Worm (Caenorhabditis elegans): ENCODE results near the gene snrp-3.

snrp-3 gene

DNA sequence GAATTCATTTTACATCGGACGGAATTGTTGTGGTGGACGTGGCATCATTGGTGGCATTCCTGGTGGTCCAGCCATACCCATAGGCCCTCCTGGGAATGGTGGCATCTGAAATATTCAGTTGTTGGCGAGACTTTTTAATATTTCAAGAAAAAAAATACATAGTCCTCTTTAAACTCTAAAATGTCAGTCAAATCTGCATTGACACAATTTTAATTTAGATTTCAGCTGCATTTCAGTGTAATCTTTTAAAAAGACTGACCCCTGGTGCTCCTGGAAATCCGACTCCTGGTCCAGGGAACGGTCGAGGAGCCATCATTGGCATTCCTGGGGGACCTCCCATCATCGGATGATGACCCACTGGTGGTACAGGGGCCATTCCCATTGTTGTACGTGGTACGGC is 644 bp downstream of the snrp-3 start:
- no peak for TF ChIP-seq egl-27 (tag; optimal IDR thresholded peaks at IDR 0.05)
- TF ChIP-seq ztf-11 (tag; optimal IDR thresholded peaks at IDR 0.05) = no peak
- TF ChIP-seq lsy-2 (tag; optimal IDR thresholded peaks at IDR 0.05) = no peak
- TF ChIP-seq nhr-25 (tag; optimal IDR thresholded peaks at IDR 0.05) = no peak
- no peak for TF ChIP-seq fos-1 (tag; optimal IDR thresholded peaks at IDR 0.05)
- TF ChIP-seq sma-9 (GFP tag; optimal IDR thresholded peaks at IDR 0.05) = no peak
- no peak for TF ChIP-seq sma-9 (tag; optimal IDR thresholded peaks at IDR 0.05)
- no peak for TF ChIP-seq F13H6.1 (tag; optimal IDR thresholded peaks at IDR 0.05)
- no peak for TF ChIP-seq lin-11 (tag; optimal IDR thresholded peaks at IDR 0.05)
- no peak for TF ChIP-seq skn-1 (tag; optimal IDR thresholded peaks at IDR 0.05)
- no peak for TF ChIP-seq dmd-4 (tag; optimal IDR thresholded peaks at IDR 0.05)
- TF ChIP-seq blmp-1 (tag; optimal IDR thresholded peaks at IDR 0.05; ENCODE audit: insufficient read depth) = no peak
- TF ChIP-seq unc-62 (GFP tag; optimal IDR thresholded peaks at IDR 0.05) = no peak
- TF ChIP-seq Y55F3AM.14 (GFP tag; optimal IDR thresholded peaks at IDR 0.05) = no peak
- no peak for TF ChIP-seq ceh-82 (tag; optimal IDR thresholded peaks at IDR 0.05)
- TF ChIP-seq nhr-23 (tag; optimal IDR thresholded peaks at IDR 0.05) = no peak
- TF ChIP-seq nhr-12 (tag; optimal IDR thresholded peaks at IDR 0.05) = no peak
- no peak for TF ChIP-seq ztf-1 (GFP tag; conservative IDR thresholded peaks at IDR 0.05)
- TF ChIP-seq unc-55 (GFP tag; optimal IDR thresholded peaks at IDR 0.05) = no peak
- TF ChIP-seq ceh-16 (tag; optimal IDR thresholded peaks at IDR 0.05) = no peak
- TF ChIP-seq ama-1 (optimal IDR thresholded peaks at IDR 0.05) = no peak

ce11 chrIV:8686510-8686909 is 1.1 kb downstream of the snrp-3 start, which contains the start of gene pole-2:
pole-2 (minus strand) TSS chrIV:8686610.
- TF ChIP-seq unc-39 (tag; optimal IDR thresholded peaks at IDR 0.05) (no peak), peb-1 (tag; optimal IDR thresholded peaks at IDR 0.05) (no peak), mdl-1 (tag; optimal IDR thresholded peaks at IDR 0.05) (no peak), unc-55 (GFP tag; optimal IDR thresholded peaks at IDR 0.05) (no peak), sma-3 (GFP tag; optimal IDR thresholded peaks at IDR 0.05) (no peak), nhr-11 (tag; optimal IDR thresholded peaks at IDR 0.05) (no peak), ZK546.5 (tag; optimal IDR thresholded peaks at IDR 0.05) (no peak), crh-2 (tag; optimal IDR thresholded peaks at IDR 0.05) (no peak), lin-13 (GFP tag; optimal IDR thresholded peaks at IDR 0.05) (no peak), Y55F3AM.14 (GFP tag; optimal IDR thresholded peaks at IDR 0.05) (no peak), R02D3.7 (tag; optimal IDR thresholded peaks at IDR 0.05) (no peak), nhr-21 (tag; optimal IDR thresholded peaks at IDR 0.05) (no peak), fos-1 (tag; optimal IDR thresholded peaks at IDR 0.05) (no peak), egl-27 (tag; optimal IDR thresholded peaks at IDR 0.05) (no peak), F13H6.1 (tag; optimal IDR thresholded peaks at IDR 0.05) (no peak)

DNA sequence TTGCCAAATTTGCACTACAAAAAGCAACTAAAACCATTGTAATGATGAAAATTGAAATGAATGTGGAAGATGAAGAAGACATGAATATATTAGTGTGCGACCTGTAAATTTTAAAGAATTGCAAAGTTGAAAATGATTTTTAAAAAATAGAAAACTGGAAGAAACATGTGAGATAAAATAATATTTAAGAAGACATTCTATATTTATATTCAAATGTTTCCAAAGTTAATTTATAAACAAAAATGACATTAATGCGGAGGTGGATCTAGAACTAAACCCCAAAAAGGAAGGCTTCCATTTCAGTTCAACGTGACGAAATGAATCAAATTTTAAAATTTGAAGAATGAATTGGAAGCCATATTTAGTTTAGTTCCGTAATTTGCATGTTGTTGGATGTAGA is 8.4 kb downstream of the snrp-3 start, which contains the start of gene nlp-60:
Gene nlp-60 (minus strand): TSS at position 101 of the 400 bp plus-strand sequence.
- no peak for TF ChIP-seq ztf-4 (tag; optimal IDR thresholded peaks at IDR 0.05)
- TF ChIP-seq Y55F3AM.14 (GFP tag; optimal IDR thresholded peaks at IDR 0.05) = no peak
- TF ChIP-seq elt-1 (tag; optimal IDR thresholded peaks at IDR 0.05) = no peak
- TF ChIP-seq nhr-237 (tag; optimal IDR thresholded peaks at IDR 0.05) = no peak
- no peak for TF ChIP-seq ceh-82 (tag; optimal IDR thresholded peaks at IDR 0.05)
- TF ChIP-seq dmd-4 (tag; optimal IDR thresholded peaks at IDR 0.05) = no peak
- no peak for TF ChIP-seq ZK546.5 (tag; optimal IDR thresholded peaks at IDR 0.05)
- TF ChIP-seq ceh-16 (tag; optimal IDR thresholded peaks at IDR 0.05) = no peak
- no peak for TF ChIP-seq sem-4 (tag; optimal IDR thresholded peaks at IDR 0.05)
- no peak for TF ChIP-seq skn-1 (tag; optimal IDR thresholded peaks at IDR 0.05)

DNA sequence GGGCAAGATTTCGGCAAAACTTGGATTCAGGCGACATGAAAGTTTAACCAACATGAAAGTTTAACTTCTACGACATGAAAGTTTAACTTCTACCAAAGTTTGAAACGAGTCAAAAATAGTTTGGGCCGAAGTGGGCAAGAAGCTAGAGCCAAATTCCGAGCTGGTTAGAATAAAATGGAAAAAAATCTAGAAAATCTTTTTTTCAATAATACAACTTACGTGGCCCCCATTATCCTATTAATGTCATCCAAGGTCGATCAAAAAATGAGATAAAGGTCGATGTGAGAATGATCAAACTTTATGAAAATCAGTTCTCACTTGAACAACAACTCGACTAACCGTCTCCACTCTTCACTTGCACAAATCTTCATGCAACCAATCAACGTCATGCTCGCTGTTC is 10.3 kb downstream of the snrp-3 start, which contains the start of gene F08B4.8:
Gene F08B4.8 (plus strand): TSS at position 301 of the 400 bp plus-strand sequence.
- no peak for TF ChIP-seq nhr-129 (tag; optimal IDR thresholded peaks at IDR 0.05)

All from whole organism, L2 larva.